Fruit fly (Drosophila melanogaster) whole organism, pupa: ENCODE results near the gene fd96Cb.

Experiments
- CG15710 ChIP-seq: fragments of 200-800 bp; sonication (Bioruptor generic); optimal IDR thresholded peaks from 2 replicates; lab custom pipeline; 2018; ENCODE audit warnings: missing biosample characterization, mild to moderate bottlenecking, missing genetic modification characterization, moderate library complexity
- Snoo ChIP-seq: fragments of 200-800 bp; sonication (Bioruptor generic); optimal IDR thresholded peaks from 3 replicates; lab custom pipeline; 2017; ENCODE audit warnings: missing biosample characterization, mild to moderate bottlenecking, missing genetic modification characterization, inconsistent platforms

- TF ChIP-seq CG15710 (no peak), Snoo (tag; lab: Kevin White, UChicago) (no peak)
Observed at dm6 chr3R:25094639-25095038, at the start of gene fd96Cb.
